Worm (Caenorhabditis elegans) whole organism, L4 larva: ENCODE measurements around the gene R02E4.2.

ENCODE experiments used
- aly-2 ChIP-seq: sonication (generic microtip); optimal IDR thresholded peaks from 2 replicates; lab custom pipeline; 2018; ENCODE audit warnings: missing biosample characterization, missing genetic modification characterization
- dmd-8 ChIP-seq: fragments of 200-800 bp; sonication (Bioruptor generic); IDR thresholded peaks from 2 replicates; pipeline ENCODE4 v1.3.6; 2022; ENCODE audit warnings: missing genetic modification characterization, missing compliant biosample characterization
- dpl-1 ChIP-seq: fragments of 150-350 bp; optimal IDR thresholded peaks from 2 replicates; lab custom pipeline; 2014; ENCODE audit warnings: missing biosample characterization, missing genetic modification reagents, missing genetic modification characterization
- lin-1 ChIP-seq: fragments of 200-800 bp; sonication (Bioruptor generic); IDR thresholded peaks from 2 replicates; pipeline ENCODE4 v1.3.6; 2022; ENCODE audit warnings: missing genetic modification reagents, missing genetic modification characterization, missing compliant biosample characterization
- lin-13 ChIP-seq: fragments of 150-350 bp; optimal IDR thresholded peaks from 2 replicates; lab custom pipeline; 2014; ENCODE audit warnings: missing biosample characterization, missing genetic modification reagents, missing genetic modification characterization
- lin-39 ChIP-seq: fragments of 150-350 bp; optimal IDR thresholded peaks from 2 replicates; lab custom pipeline; 2014; ENCODE audit warnings: missing biosample characterization, missing genetic modification reagents, missing genetic modification characterization
- nhr-28 ChIP-seq: fragments of 150-350 bp; optimal IDR thresholded peaks from 2 replicates; lab custom pipeline; 2014; ENCODE audit warnings: missing biosample characterization, missing genetic modification characterization
- pha-4 ChIP-seq, 2 experiments: fragments of 150-350 bp in 1 of 2; fragments of 200-800 bp in 1 of 2; sonication (Bioruptor generic) in 1 of 2; IDR thresholded peaks in 1 of 2; optimal IDR thresholded peaks in 1 of 2; 2 replicates each; pipeline versions ENCODE4 v1.3.6 to Lab custom; 2014 to 2022; ENCODE audit warnings: missing genetic modification characterization in 2 of 2, missing genetic modification reagents in 2 of 2, missing biosample characterization in 1 of 2, missing compliant biosample characterization in 1 of 2
- skn-1 ChIP-seq: fragments of 150-350 bp; optimal IDR thresholded peaks from 2 replicates; lab custom pipeline; 2014; ENCODE audit warnings: missing biosample characterization, missing genetic modification characterization
- unc-130 ChIP-seq: sonication (generic microtip); optimal IDR thresholded peaks from 2 replicates; lab custom pipeline; 2016; ENCODE audit warnings: missing genetic modification reagents, missing genetic modification characterization, missing compliant biosample characterization
- unc-39 ChIP-seq: sonication (generic microtip); optimal IDR thresholded peaks from 2 replicates; lab custom pipeline; 2017; ENCODE audit warnings: missing biosample characterization, missing genetic modification characterization

DNA sequence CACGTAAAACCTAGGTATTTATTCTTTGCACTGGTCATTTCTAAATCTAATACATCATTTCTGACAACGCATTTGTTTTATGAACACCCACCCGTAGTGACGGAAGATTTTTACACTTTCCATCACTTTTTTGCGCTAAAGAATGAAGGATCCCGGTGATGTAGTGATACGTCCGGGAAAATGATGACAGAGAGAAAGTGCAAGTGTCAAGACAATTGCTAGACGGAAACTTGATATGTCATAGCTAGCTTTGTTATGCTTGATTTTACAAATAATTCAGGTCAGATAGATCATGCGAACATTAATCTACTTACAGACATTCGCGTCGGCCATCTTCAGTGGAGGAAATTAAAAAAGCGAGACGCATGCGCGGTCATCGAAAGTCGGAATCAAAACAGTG, 2.7 kb downstream of the R02E4.2 start:
- no peak for TF ChIP-seq lin-1 (GFP tag; lab: Robert Waterston, UW)
- TF ChIP-seq dmd-8 (GFP tag; lab: Robert Waterston, UW), result no peak
- no peak for TF ChIP-seq pha-4 (GFP tag; IDR thresholded peaks at IDR 0.05; lab: Robert Waterston, UW)
- no peak for TF ChIP-seq pha-4 (tag; optimal IDR thresholded peaks at IDR 0.05; lab: Kevin White, UChicago)
- TF ChIP-seq dpl-1 (GFP tag; lab: Kevin White, UChicago), result no peak
- no peak for TF ChIP-seq lin-39 (tag; lab: Kevin White, UChicago)
- no peak for TF ChIP-seq skn-1 (tag; lab: Kevin White, UChicago)
- TF ChIP-seq aly-2 (tag; lab: Kevin White, UChicago), result no peak
- no peak for TF ChIP-seq unc-130 (GFP tag; lab: Kevin White, UChicago)
- no peak for TF ChIP-seq unc-39
- peak; percentile 15 for TF ChIP-seq nhr-28 (tag; lab: Kevin White, UChicago)
- no peak for TF ChIP-seq lin-13 (GFP tag; lab: Kevin White, UChicago)
